Worm (Caenorhabditis elegans) whole organism, young adult: ENCODE measurements around the gene C44F1.1.

ENCODE experiments used
- B0336.3 ChIP-seq: fragments of 200-800 bp; sonication (Bioruptor generic); IDR thresholded peaks from 2 replicates; pipeline ENCODE4 v1.3.6; 2022; ENCODE audit warnings: missing genetic modification characterization, missing compliant biosample characterization
- C06A6.2 ChIP-seq: fragments of 200-800 bp; sonication (Bioruptor generic); conservative IDR thresholded peaks from 2 replicates; pipeline ENCODE4 v1.3.6; 2022; ENCODE audit warnings: missing genetic modification characterization, missing compliant biosample characterization
- C17E4.6 ChIP-seq: fragments of 200-800 bp; sonication (Bioruptor generic); IDR thresholded peaks from 2 replicates; pipeline ENCODE4 v1.3.6; 2022; ENCODE audit warnings: missing genetic modification reagents, missing genetic modification characterization, missing compliant biosample characterization
- F23B12.7 ChIP-seq: sonication (generic microtip); optimal IDR thresholded peaks from 2 replicates; lab custom pipeline; 2017; ENCODE audit warnings: missing genetic modification characterization, mild to moderate bottlenecking, missing compliant biosample characterization, antibody characterized with exemption, moderate library complexity; ENCODE audit not compliant: insufficient read depth
- F37B4.10 ChIP-seq: fragments of 200-800 bp; sonication (Bioruptor generic); IDR thresholded peaks from 2 replicates; pipeline ENCODE4 v1.3.6; 2022; ENCODE audit warnings: missing genetic modification characterization, missing compliant biosample characterization
- F39B2.1 ChIP-seq: fragments of 200-800 bp; sonication (Bioruptor generic); IDR thresholded peaks from 2 replicates; pipeline ENCODE4 v1.3.6; 2022; ENCODE audit warnings: missing genetic modification reagents, missing genetic modification characterization, missing compliant biosample characterization
- F52B5.7 ChIP-seq: sonication (generic microtip); optimal IDR thresholded peaks from 2 replicates; lab custom pipeline; 2016; ENCODE audit warnings: mild to moderate bottlenecking, missing genetic modification characterization, missing compliant biosample characterization
- F57C9.4 ChIP-seq: sonication (generic microtip); optimal IDR thresholded peaks from 2 replicates; lab custom pipeline; 2017; ENCODE audit warnings: mild to moderate bottlenecking, missing genetic modification characterization, missing compliant biosample characterization
- K11D2.4 ChIP-seq: fragments of 200-800 bp; sonication (Bioruptor generic); IDR thresholded peaks from 2 replicates; pipeline ENCODE4 v1.3.6; 2022; ENCODE audit warnings: missing genetic modification reagents, missing genetic modification characterization, missing compliant biosample characterization
- K12H6.12 ChIP-seq: fragments of 200-800 bp; sonication (Bioruptor generic); optimal IDR thresholded peaks from 2 replicates; lab custom pipeline; 2018; ENCODE audit warnings: mild to moderate bottlenecking, missing genetic modification characterization, missing compliant biosample characterization
- athp-1 ChIP-seq: sonication (generic microtip); optimal IDR thresholded peaks from 2 replicates; lab custom pipeline; 2017; ENCODE audit warnings: mild to moderate bottlenecking, missing genetic modification characterization, missing compliant biosample characterization
- bed-2 ChIP-seq: fragments of 200-800 bp; sonication (Bioruptor generic); IDR thresholded peaks from 2 replicates; pipeline ENCODE4 v1.3.6; 2022; ENCODE audit warnings: missing genetic modification reagents, missing genetic modification characterization, missing compliant biosample characterization
- ceh-27 ChIP-seq: fragments of 200-800 bp; sonication (Bioruptor generic); optimal IDR thresholded peaks from 2 replicates; lab custom pipeline; 2018; ENCODE audit warnings: mild to moderate bottlenecking, missing genetic modification characterization, moderate library complexity, missing compliant biosample characterization
- ceh-40 ChIP-seq: fragments of 200-800 bp; sonication (Bioruptor generic); IDR thresholded peaks from 2 replicates; pipeline ENCODE4 v1.3.6; 2022; ENCODE audit warnings: missing genetic modification characterization, missing compliant biosample characterization
- ceh-58 ChIP-seq: fragments of 200-800 bp; sonication (Bioruptor generic); IDR thresholded peaks from 2 replicates; pipeline ENCODE4 v1.3.6; 2022; ENCODE audit warnings: missing genetic modification characterization, missing compliant biosample characterization
- die-1 ChIP-seq: sonication (generic microtip); optimal IDR thresholded peaks from 2 replicates; lab custom pipeline; 2016; ENCODE audit warnings: missing genotype, mild to moderate bottlenecking, missing genetic modification characterization, missing compliant biosample characterization
- egl-44 ChIP-seq: fragments of 200-800 bp; sonication (Bioruptor generic); IDR thresholded peaks from 2 replicates; pipeline ENCODE4 v1.3.6; 2022; ENCODE audit warnings: missing genetic modification reagents, missing genetic modification characterization, missing compliant biosample characterization
- ekl-4 ChIP-seq: fragments of 200-800 bp; sonication (Bioruptor generic); IDR thresholded peaks from 2 replicates; pipeline ENCODE4 v1.3.6; 2022; ENCODE audit warnings: missing genetic modification reagents, missing genetic modification characterization, missing compliant biosample characterization
- ets-4 ChIP-seq: fragments of 200-800 bp; sonication (Bioruptor generic); optimal IDR thresholded peaks from 2 replicates; lab custom pipeline; 2018; ENCODE audit warnings: mild to moderate bottlenecking, missing genetic modification characterization, missing compliant biosample characterization
- fkh-3 ChIP-seq: sonication (generic microtip); optimal IDR thresholded peaks from 2 replicates; lab custom pipeline; 2016; ENCODE audit warnings: mild to moderate bottlenecking, missing genetic modification characterization, missing compliant biosample characterization
- gei-17 ChIP-seq: fragments of 200-800 bp; sonication (Bioruptor generic); optimal IDR thresholded peaks from 2 replicates; lab custom pipeline; 2018; ENCODE audit warnings: mild to moderate bottlenecking, missing genetic modification characterization, missing compliant biosample characterization
- hlh-12 ChIP-seq: sonication (generic microtip); optimal IDR thresholded peaks from 2 replicates; lab custom pipeline; 2016; ENCODE audit warnings: missing genetic modification characterization, missing compliant biosample characterization
- hmg-1.2 ChIP-seq: fragments of 200-800 bp; sonication (Bioruptor generic); IDR thresholded peaks from 2 replicates; pipeline ENCODE4 v1.3.6; 2022; ENCODE audit warnings: missing genetic modification reagents, missing genetic modification characterization, missing compliant biosample characterization
- hmg-20 ChIP-seq: fragments of 200-800 bp; sonication (Bioruptor generic); IDR thresholded peaks from 2 replicates; pipeline ENCODE4 v1.3.6; 2022; ENCODE audit warnings: missing genetic modification reagents, missing genetic modification characterization, missing compliant biosample characterization
- hrde-1 ChIP-seq: sonication (generic microtip); optimal IDR thresholded peaks from 2 replicates; lab custom pipeline; 2016; ENCODE audit warnings: missing genetic modification characterization, mild to moderate bottlenecking, missing compliant biosample characterization, moderate library complexity, missing genotype, missing genetic modification reagents, borderline replicate concordance
- lag-1 ChIP-seq: fragments of 200-800 bp; sonication (Bioruptor generic); IDR thresholded peaks from 2 replicates; pipeline ENCODE4 v1.3.6; 2022; ENCODE audit warnings: missing genetic modification reagents, missing genetic modification characterization, missing compliant biosample characterization
- let-607 ChIP-seq, 2 experiments: fragments of 200-800 bp in 1 of 2; sonication (Bioruptor generic) in 1 of 2; sonication (generic microtip) in 1 of 2; optimal IDR thresholded peaks; 2 replicates each; lab custom pipeline; 2016 to 2018; ENCODE audit warnings: mild to moderate bottlenecking in 2 of 2, missing compliant biosample characterization in 2 of 2, missing genetic modification characterization in 2 of 2, moderate library complexity in 2 of 2, missing genotype in 1 of 2
- lin-26 ChIP-seq: fragments of 200-800 bp; sonication (Bioruptor generic); IDR thresholded peaks from 2 replicates; pipeline ENCODE4 v1.3.6; 2022; ENCODE audit warnings: missing genetic modification reagents, missing genetic modification characterization, missing compliant biosample characterization
- lin-40 ChIP-seq: sonication (generic microtip); optimal IDR thresholded peaks from 2 replicates; lab custom pipeline; 2016; ENCODE audit warnings: missing genetic modification characterization, mild to moderate bottlenecking, missing compliant biosample characterization, missing genotype, missing genetic modification reagents
- lin-54 ChIP-seq: fragments of 200-800 bp; sonication (Bioruptor generic); optimal IDR thresholded peaks from 2 replicates; lab custom pipeline; 2018; ENCODE audit warnings: mild to moderate bottlenecking, missing genetic modification characterization, missing compliant biosample characterization
- lir-1 ChIP-seq: fragments of 200-800 bp; sonication (Bioruptor generic); conservative IDR thresholded peaks from 2 replicates; pipeline ENCODE4 v1.3.6; 2022; ENCODE audit warnings: missing genetic modification reagents, missing genetic modification characterization, missing compliant biosample characterization
- lsl-1 ChIP-seq: fragments of 200-800 bp; sonication (Bioruptor generic); optimal IDR thresholded peaks from 2 replicates; lab custom pipeline; 2018; ENCODE audit warnings: mild to moderate bottlenecking, missing genetic modification characterization, moderate library complexity, missing compliant biosample characterization
- madf-3 ChIP-seq: fragments of 200-800 bp; sonication (Bioruptor generic); IDR thresholded peaks from 2 replicates; pipeline ENCODE4 v1.3.6; 2022; ENCODE audit warnings: missing genetic modification reagents, missing genetic modification characterization, missing compliant biosample characterization
- nfya-2 ChIP-seq: fragments of 200-800 bp; sonication (Bioruptor generic); IDR thresholded peaks from 2 replicates; pipeline ENCODE4 v1.3.6; 2022; ENCODE audit warnings: missing genetic modification reagents, missing genetic modification characterization, missing compliant biosample characterization
- nhr-27 ChIP-seq: fragments of 200-800 bp; sonication (Bioruptor generic); optimal IDR thresholded peaks from 2 replicates; lab custom pipeline; 2018; ENCODE audit warnings: mild to moderate bottlenecking, missing genetic modification characterization, moderate library complexity, missing compliant biosample characterization
- nhr-90 ChIP-seq: sonication (generic microtip); optimal IDR thresholded peaks from 2 replicates; lab custom pipeline; 2016; ENCODE audit warnings: missing genotype, mild to moderate bottlenecking, missing genetic modification characterization, missing compliant biosample characterization
- repo-1 ChIP-seq: sonication (generic microtip); optimal IDR thresholded peaks from 2 replicates; lab custom pipeline; 2017; ENCODE audit warnings: mild to moderate bottlenecking, missing genetic modification characterization, missing compliant biosample characterization
- rpc-1 ChIP-seq, 2 experiments: fragments of 150-350 bp in 1 of 2; sonication (generic microtip) in 1 of 2; optimal IDR thresholded peaks; 2 replicates each; lab custom pipeline; 2014 to 2018; ENCODE audit warnings: missing biosample characterization in 1 of 2, missing genetic modification characterization in 1 of 2, missing genetic modification reagents in 1 of 2, missing genotype in 1 of 2
- sea-2 ChIP-seq: fragments of 200-800 bp; sonication (Bioruptor generic); IDR thresholded peaks from 2 replicates; pipeline ENCODE4 v1.3.6; 2022; ENCODE audit warnings: missing genetic modification characterization, missing compliant biosample characterization
- snpc-1.3 ChIP-seq: sonication (generic microtip); optimal IDR thresholded peaks from 2 replicates; lab custom pipeline; 2017; ENCODE audit warnings: missing genetic modification characterization, mild to moderate bottlenecking, missing compliant biosample characterization, antibody characterized with exemption, moderate library complexity, missing genotype, missing genetic modification reagents; ENCODE audit not compliant: insufficient read depth
- tbp1 ChIP-seq: fragments of 200-800 bp; sonication (Bioruptor generic); optimal IDR thresholded peaks from 2 replicates; lab custom pipeline; 2018; ENCODE audit warnings: mild to moderate bottlenecking, missing genetic modification characterization, missing compliant biosample characterization
- tlf-1 ChIP-seq: fragments of 200-800 bp; sonication (Bioruptor generic); optimal IDR thresholded peaks from 2 replicates; lab custom pipeline; 2018; ENCODE audit warnings: mild to moderate bottlenecking, missing genetic modification characterization, missing compliant biosample characterization
- xnd-1 ChIP-seq: sonication (generic microtip); optimal IDR thresholded peaks from 2 replicates; lab custom pipeline; 2016; ENCODE audit warnings: missing genotype, missing genetic modification reagents, missing genetic modification characterization, missing compliant biosample characterization
- zim-3 ChIP-seq: sonication (generic microtip); optimal IDR thresholded peaks from 2 replicates; lab custom pipeline; 2017; ENCODE audit warnings: mild to moderate bottlenecking, missing genetic modification characterization, moderate library complexity, missing compliant biosample characterization
- ztf-18 ChIP-seq: sonication (generic microtip); optimal IDR thresholded peaks from 2 replicates; lab custom pipeline; 2016; ENCODE audit warnings: missing genotype, mild to moderate bottlenecking, missing genetic modification characterization, missing compliant biosample characterization
- ztf-22 ChIP-seq: fragments of 200-800 bp; sonication (Bioruptor generic); optimal IDR thresholded peaks from 2 replicates; lab custom pipeline; 2018; ENCODE audit warnings: mild to moderate bottlenecking, missing genetic modification characterization, moderate library complexity, missing compliant biosample characterization
- ztf-26 ChIP-seq: sonication (generic microtip); optimal IDR thresholded peaks from 2 replicates; lab custom pipeline; 2017; ENCODE audit warnings: missing genetic modification characterization, missing compliant biosample characterization
- ztf-3 ChIP-seq: fragments of 200-800 bp; sonication (Bioruptor generic); optimal IDR thresholded peaks from 2 replicates; lab custom pipeline; 2018; ENCODE audit warnings: mild to moderate bottlenecking, missing genetic modification characterization, missing compliant biosample characterization

C44F1.1 gene

DNA sequence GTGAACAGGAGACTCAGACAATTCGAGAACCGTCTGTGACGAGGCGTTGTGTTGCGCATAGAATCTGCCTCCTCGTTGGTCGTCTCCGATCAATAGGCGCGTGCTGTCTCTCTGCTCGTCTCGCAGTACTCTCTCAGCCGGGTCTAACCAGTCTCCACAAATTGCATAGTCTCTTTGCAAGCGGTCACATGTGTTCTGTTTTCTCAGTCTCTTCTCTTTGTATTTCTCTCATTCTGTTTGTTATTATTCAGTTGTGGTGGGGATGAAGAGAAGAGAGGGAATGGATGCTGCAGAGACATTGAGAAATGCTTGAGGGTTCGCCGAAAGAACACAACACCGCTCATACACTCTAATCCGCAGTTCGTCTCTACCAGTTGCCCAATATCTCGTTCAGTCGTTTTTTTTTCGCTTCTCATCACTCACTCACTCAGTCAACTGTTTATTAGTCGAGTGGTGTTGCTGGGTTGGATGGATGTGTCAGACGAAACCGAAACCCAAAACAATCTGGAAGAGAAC lies 36.1 kb upstream of the C44F1.1 start (continued):
- TF ChIP-seq repo-1 (tag; lab: Kevin White, UChicago) (peak; percentile 69), ekl-4 (GFP tag; lab: Robert Waterston, UW) (peak; percentile 91), snpc-1.3 (tag; lab: Kevin White, UChicago) (no peak), F57C9.4 (tag; lab: Kevin White, UChicago) (no peak), lin-26 (GFP tag; lab: Robert Waterston, UW) (peak; percentile 70; the same call in 1 of the 2 replicates), let-607 (tag; optimal IDR thresholded peaks at IDR 0.05; lab: Kevin White, UChicago) (peak in 1 of 2 experiments; percentile 83), fkh-3 (tag; lab: Kevin White, UChicago) (no peak), bed-2 (no peak), K11D2.4 (GFP tag; lab: Robert Waterston, UW) (peak; percentile 89), lsl-1 (GFP tag; lab: Kevin White, UChicago) (no peak), F37B4.10 (GFP tag; lab: Robert Waterston, UW) (no peak), C17E4.6 (GFP tag; lab: Robert Waterston, UW) (0 out of 2 replicates have a peak, but pooled peaks have one; percentile 56), hrde-1 (tag; lab: Kevin White, UChicago) (no peak), gei-17 (peak; percentile 72), F23B12.7 (tag; lab: Kevin White, UChicago) (no peak), tbp1 (GFP tag; lab: Kevin White, UChicago) (peak; percentile 53), egl-44 (GFP tag; lab: Robert Waterston, UW) (peak; percentile 56; the same call in 1 of the 2 replicates), hmg-20 (no peak), madf-3 (GFP tag; lab: Robert Waterston, UW) (no peak), hmg-1.2 (GFP tag; lab: Robert Waterston, UW) (peak; percentile 93), ztf-18 (tag; lab: Kevin White, UChicago) (peak; percentile 43), tlf-1 (peak; percentile 74), ztf-22 (GFP tag; lab: Kevin White, UChicago) (peak; percentile 54), ztf-3 (GFP tag; lab: Kevin White, UChicago) (peak; percentile 77), ets-4 (GFP tag; lab: Kevin White, UChicago) (no peak), ztf-26 (tag; lab: Kevin White, UChicago) (peak; percentile 94), lag-1 (GFP tag; lab: Robert Waterston, UW) (no peak), lin-54 (GFP tag; lab: Kevin White, UChicago) (peak; percentile 77), lin-40 (tag; lab: Kevin White, UChicago) (peak; percentile 95), zim-3 (tag; lab: Kevin White, UChicago) (no peak), athp-1 (tag; lab: Kevin White, UChicago) (peak; percentile 82), ceh-40 (no peak), ceh-27 (GFP tag; lab: Kevin White, UChicago) (peak; percentile 93), K12H6.12 (tag; lab: Kevin White, UChicago) (peak; percentile 95), F39B2.1 (GFP tag; lab: Robert Waterston, UW) (no peak), nhr-90 (tag; lab: Kevin White, UChicago) (peak; percentile 30), B0336.3 (GFP tag; lab: Robert Waterston, UW) (peak; percentile 90), hlh-12 (tag; lab: Kevin White, UChicago) (no peak), rpc-1 (optimal IDR thresholded peaks at IDR 0.05; lab: Kevin White, UChicago) (no peak), rpc-1 (tag; optimal IDR thresholded peaks at IDR 0.05; lab: Kevin White, UChicago) (no peak), xnd-1 (tag; lab: Kevin White, UChicago) (no peak), sea-2 (GFP tag; lab: Robert Waterston, UW) (peak; percentile 44; the same call in 1 of the 2 replicates), C06A6.2 (GFP tag; lab: Robert Waterston, UW) (peak; percentile 86), F52B5.7 (peak; percentile 7), die-1 (tag; lab: Kevin White, UChicago) (peak; percentile 64), ceh-58 (GFP tag; lab: Robert Waterston, UW) (no peak), nhr-27 (tag; lab: Kevin White, UChicago) (no peak), lir-1 (GFP tag; lab: Robert Waterston, UW) (no peak; the same call in 1 of the 2 replicates), nfya-2 (no peak)
